Worm (Caenorhabditis elegans) whole organism, early embryonic: Measurements from ENCODE around the gene gpa-4.

Experiments used
- B0310.2 ChIP-seq: sonication (generic microtip); optimal IDR thresholded peaks from 2 replicates; lab custom pipeline; 2016; ENCODE audit warnings: mild to moderate bottlenecking, missing genetic modification characterization, missing compliant biosample characterization
- F13C5.2 ChIP-seq: sonication (generic microtip); optimal IDR thresholded peaks from 2 replicates; lab custom pipeline; 2017; ENCODE audit warnings: mild to moderate bottlenecking, missing genetic modification characterization, inconsistent platforms, missing compliant biosample characterization
- aly-1 ChIP-seq: sonication (generic microtip); optimal IDR thresholded peaks from 2 replicates; lab custom pipeline; 2016; ENCODE audit warnings: missing genetic modification characterization, missing compliant biosample characterization
- ama-1 ChIP-seq: fragments of 150-350 bp; optimal IDR thresholded peaks from 2 replicates; lab custom pipeline; 2014
- ceh-13 ChIP-seq: fragments of 200-800 bp; sonication (Bioruptor generic); optimal IDR thresholded peaks from 2 replicates; lab custom pipeline; 2018; ENCODE audit warnings: mild to moderate bottlenecking, missing genetic modification characterization, missing compliant biosample characterization
- ceh-36 ChIP-seq: sonication (generic microtip); optimal IDR thresholded peaks from 2 replicates; lab custom pipeline; 2016; ENCODE audit warnings: missing genetic modification characterization, inconsistent platforms, missing compliant biosample characterization
- ets-7 ChIP-seq: sonication (generic microtip); optimal IDR thresholded peaks from 2 replicates; lab custom pipeline; 2016; ENCODE audit warnings: missing genotype, missing genetic modification characterization, missing compliant biosample characterization
- flt-1 ChIP-seq: fragments of 200-800 bp; sonication (Bioruptor generic); IDR thresholded peaks from 2 replicates; pipeline ENCODE4 v1.3.6; 2022; ENCODE audit warnings: missing genetic modification characterization, missing compliant biosample characterization
- hmbx-1 ChIP-seq: sonication (generic microtip); optimal IDR thresholded peaks from 2 replicates; lab custom pipeline; 2016; ENCODE audit warnings: mild to moderate bottlenecking, missing genetic modification characterization, missing compliant biosample characterization
- hmg-4 ChIP-seq: fragments of 200-800 bp; sonication (Bioruptor generic); optimal IDR thresholded peaks from 2 replicates; lab custom pipeline; 2018; ENCODE audit warnings: mild to moderate bottlenecking, missing genetic modification characterization, missing compliant biosample characterization
- hnd-1 ChIP-seq: sonication (generic microtip); optimal IDR thresholded peaks from 2 replicates; lab custom pipeline; 2016; ENCODE audit warnings: missing genetic modification characterization, missing compliant biosample characterization
- pes-1 ChIP-seq: fragments of 200-800 bp; sonication (Bioruptor generic); IDR thresholded peaks from 2 replicates; pipeline ENCODE4 v1.3.6; 2022; ENCODE audit warnings: missing genetic modification reagents, missing genetic modification characterization, missing compliant biosample characterization
- scrt-1 ChIP-seq: fragments of 200-800 bp; sonication (Bioruptor generic); IDR thresholded peaks from 2 replicates; pipeline ENCODE4 v1.3.6; 2022; ENCODE audit warnings: missing genetic modification characterization, missing compliant biosample characterization
- sea-1 ChIP-seq: fragments of 200-800 bp; sonication (Bioruptor generic); conservative IDR thresholded peaks from 2 replicates; pipeline ENCODE4 v1.3.6; 2022; ENCODE audit warnings: missing genetic modification characterization, missing compliant biosample characterization
- tbx-11 ChIP-seq: fragments of 200-800 bp; sonication (Bioruptor generic); IDR thresholded peaks from 2 replicates; pipeline ENCODE4 v1.3.6; 2022; ENCODE audit warnings: missing genetic modification characterization, missing compliant biosample characterization
- tbx-37 ChIP-seq: fragments of 200-800 bp; sonication (Bioruptor generic); conservative IDR thresholded peaks from 2 replicates; pipeline ENCODE4 v1.3.6; 2022; ENCODE audit warnings: missing genetic modification reagents, missing genetic modification characterization, missing compliant biosample characterization
- tra-4 ChIP-seq: sonication (generic microtip); optimal IDR thresholded peaks from 2 replicates; lab custom pipeline; 2017; ENCODE audit warnings: missing genetic modification characterization, missing compliant biosample characterization

Gene gpa-4

ce11 chrIV:420686-421085 lies 19.2 kb downstream of the gpa-4 start:
- TF ChIP-seq B0310.2: no peak
- no peak for TF ChIP-seq pes-1 (GFP tag; lab: Robert Waterston, UW)
- no peak for TF ChIP-seq sea-1 (GFP tag; lab: Robert Waterston, UW)
- no peak for TF ChIP-seq tra-4 (tag; lab: Kevin White, UChicago)
- TF ChIP-seq ceh-13: no peak
- TF ChIP-seq hnd-1: no peak
- no peak for TF ChIP-seq hmbx-1 (tag; lab: Kevin White, UChicago)
- no peak for TF ChIP-seq ets-7
- TF ChIP-seq tbx-37: no peak
- no peak for TF ChIP-seq hmg-4 (GFP tag; lab: Kevin White, UChicago)
- TF ChIP-seq tbx-11 (GFP tag; lab: Robert Waterston, UW): no peak
- TF ChIP-seq flt-1 (GFP tag; lab: Robert Waterston, UW): no peak
- TF ChIP-seq ama-1 (lab: Kevin White, UChicago): no peak
- no peak for TF ChIP-seq scrt-1 (GFP tag; lab: Robert Waterston, UW)
- TF ChIP-seq F13C5.2: no peak
- TF ChIP-seq aly-1 (tag; lab: Kevin White, UChicago): no peak
- TF ChIP-seq ceh-36 (tag; lab: Kevin White, UChicago): no peak

DNA sequence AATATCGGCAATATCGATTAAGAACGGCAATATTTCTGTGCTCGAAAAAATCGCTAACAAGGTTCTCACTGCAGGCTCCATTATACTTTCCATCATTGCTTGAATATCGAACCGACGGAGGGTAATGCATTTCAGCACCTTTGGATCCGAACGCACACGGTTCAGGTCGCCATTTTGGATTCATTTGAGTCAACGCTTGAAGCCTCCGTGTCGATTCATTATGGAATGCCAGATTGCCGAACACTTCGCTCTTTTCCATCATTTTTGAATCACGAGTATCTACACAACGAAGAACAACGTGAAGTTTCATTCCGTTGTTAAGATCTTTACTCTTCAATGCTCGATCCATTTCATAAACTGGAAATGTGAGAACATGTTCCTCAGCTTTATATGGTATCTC lies 20.6 kb downstream of the gpa-4 start:
- TF ChIP-seq hnd-1: no peak
- TF ChIP-seq B0310.2: no peak
- TF ChIP-seq ama-1 (lab: Kevin White, UChicago): no peak
- no peak for TF ChIP-seq tbx-37
- TF ChIP-seq tra-4 (tag; lab: Kevin White, UChicago): no peak
- no peak for TF ChIP-seq ceh-13
- TF ChIP-seq ceh-36 (tag; lab: Kevin White, UChicago): no peak
- TF ChIP-seq hmg-4 (GFP tag; lab: Kevin White, UChicago): no peak
- no peak for TF ChIP-seq hmbx-1 (tag; lab: Kevin White, UChicago)
- no peak for TF ChIP-seq sea-1 (GFP tag; lab: Robert Waterston, UW)
- TF ChIP-seq scrt-1 (GFP tag; lab: Robert Waterston, UW): no peak
- no peak for TF ChIP-seq ets-7

ce11 chrIV:425052-425451 lies 23.6 kb downstream of the gpa-4 start, which contains the start of gene daf-18:
daf-18 (minus strand) TSS chrIV:425177.
- TF ChIP-seq hnd-1 (no peak), ceh-36 (tag; lab: Kevin White, UChicago) (peak; percentile 74)

ce11 chrIV:425546-425945 lies 24.1 kb downstream of the gpa-4 start:
- TF ChIP-seq pes-1 (GFP tag; lab: Robert Waterston, UW) (no peak), tra-4 (tag; lab: Kevin White, UChicago) (no peak), hmbx-1 (tag; lab: Kevin White, UChicago) (no peak), flt-1 (GFP tag; lab: Robert Waterston, UW) (no peak)

DNA sequence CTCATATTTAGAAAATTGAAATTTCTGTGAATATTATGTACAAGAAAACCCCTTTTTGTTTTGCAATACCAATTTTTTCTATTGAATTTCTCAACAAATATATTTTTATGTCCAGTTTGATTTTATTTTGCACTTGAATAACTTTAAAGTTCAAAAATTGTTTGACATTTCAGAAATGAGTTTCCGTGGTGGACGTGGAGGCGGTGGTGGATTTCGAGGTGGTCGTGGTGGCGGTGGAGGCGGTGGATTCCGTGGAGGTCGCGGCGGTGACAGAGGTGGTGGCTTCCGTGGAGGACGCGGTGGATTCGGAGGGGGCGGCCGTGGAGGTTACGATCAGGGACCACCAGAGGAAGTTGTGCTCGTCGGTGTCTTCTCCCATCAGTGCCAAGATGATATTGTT lies 24.5 kb downstream of the gpa-4 start, which contains the start of gene garr-1:
garr-1 (plus strand) TSS at position 174 of the 400 bp plus-strand sequence.
- TF ChIP-seq B0310.2: no peak

DNA sequence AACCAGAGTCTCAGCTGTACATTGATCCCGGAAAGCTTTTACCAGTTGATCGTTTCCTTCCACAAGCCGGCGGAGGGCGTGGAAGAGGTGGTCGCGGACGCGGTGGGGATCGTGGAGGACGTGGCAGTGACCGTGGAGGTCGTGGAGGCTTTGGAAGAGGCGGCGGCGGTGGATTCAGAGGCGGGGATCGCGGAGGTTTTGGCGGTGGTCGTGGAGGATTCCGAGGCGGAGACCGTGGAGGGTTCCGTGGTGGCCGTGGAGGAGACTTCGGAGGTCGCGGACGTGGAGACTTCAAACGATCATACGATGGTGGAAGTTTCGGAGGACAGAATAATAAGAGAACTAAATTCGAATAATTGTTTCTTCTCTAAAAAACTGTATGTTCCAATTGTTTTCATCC lies 25.1 kb downstream of the gpa-4 start:
- no peak for TF ChIP-seq ets-7
- TF ChIP-seq F13C5.2: no peak

ce11 chrIV:427100-427908 lies 25.8 kb downstream of the gpa-4 start:
- TF ChIP-seq B0310.2 (no peak), pes-1 (GFP tag; lab: Robert Waterston, UW) (0 out of 2 replicates have a peak, but pooled peaks have one; percentile 17)

DNA sequence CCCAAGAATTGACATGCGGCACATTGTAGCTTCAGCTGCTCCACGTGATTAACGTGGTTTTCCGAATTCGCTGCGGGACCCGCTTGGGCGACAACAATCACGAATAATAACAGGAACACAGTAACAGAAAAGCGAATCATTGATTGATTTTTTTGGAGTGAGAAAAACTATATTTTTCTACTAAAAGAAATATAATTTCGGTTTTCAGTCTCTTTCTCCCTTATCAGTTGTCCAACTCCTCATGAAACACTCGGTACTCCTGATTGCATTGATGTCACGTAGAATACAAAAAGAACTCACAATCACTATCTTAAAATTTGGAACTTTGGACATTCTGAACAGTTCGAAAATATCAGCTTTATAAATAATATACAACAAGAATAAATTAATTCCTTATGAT lies 27.4 kb downstream of the gpa-4 start, which contains the start of gene Y66H1A.5:
Y66H1A.5 (minus strand) TSS at position 265 of the 400 bp plus-strand sequence.
- TF ChIP-seq scrt-1 (GFP tag; lab: Robert Waterston, UW): no peak
- TF ChIP-seq hmg-4 (GFP tag; lab: Kevin White, UChicago): no peak
- no peak for TF ChIP-seq B0310.2
- TF ChIP-seq pes-1 (GFP tag; lab: Robert Waterston, UW): no peak
- no peak for TF ChIP-seq aly-1 (tag; lab: Kevin White, UChicago)
- TF ChIP-seq tbx-11 (GFP tag; lab: Robert Waterston, UW): no peak
- no peak for TF ChIP-seq tbx-37
- no peak for TF ChIP-seq ceh-13
- TF ChIP-seq F13C5.2: no peak

DNA sequence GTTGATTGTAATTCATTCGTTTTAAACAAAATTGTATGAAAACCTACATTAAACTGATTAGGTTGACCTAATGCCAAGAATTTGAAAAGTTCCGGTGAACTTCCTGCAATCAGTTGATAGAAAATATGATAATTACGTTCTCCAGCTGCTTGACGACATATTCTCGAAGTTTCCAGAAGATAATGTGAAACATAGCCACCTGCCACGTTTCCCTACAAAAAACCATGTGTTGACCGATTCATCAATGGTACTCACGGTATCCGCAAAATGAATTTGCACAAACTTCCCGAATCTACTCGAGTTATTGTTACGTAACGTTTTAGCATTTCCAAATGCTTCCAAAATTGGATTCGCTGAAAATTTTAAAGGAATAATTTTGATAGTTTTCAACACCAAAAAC lies 36.9 kb downstream of the gpa-4 start:
- no peak for TF ChIP-seq sea-1 (GFP tag; lab: Robert Waterston, UW)

DNA sequence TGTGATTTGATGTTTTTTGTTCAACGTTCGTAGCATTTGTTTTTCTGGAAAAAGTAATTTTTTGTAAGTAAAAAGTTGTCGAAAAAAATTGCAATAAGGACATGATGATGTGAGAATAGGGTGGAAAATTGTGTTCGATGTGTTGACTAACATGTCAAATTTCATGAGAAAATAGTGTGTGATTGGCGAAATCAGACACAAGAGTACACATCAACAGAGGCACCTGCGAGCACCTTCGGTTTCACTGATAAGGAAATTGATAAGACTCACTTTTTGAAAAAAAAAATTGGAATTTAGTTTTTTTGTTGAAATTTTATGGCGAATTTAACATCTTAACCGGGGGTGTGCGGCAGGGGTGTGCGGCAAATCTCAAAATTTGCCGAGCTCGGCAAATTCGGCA lies 39.0 kb downstream of the gpa-4 start, which contains the start of gene hum-8:
hum-8 (minus strand) TSS at position 46 of the 400 bp plus-strand sequence.
- no peak for TF ChIP-seq tbx-37
- no peak for TF ChIP-seq ceh-13
- TF ChIP-seq tbx-11 (GFP tag; lab: Robert Waterston, UW): no peak
- TF ChIP-seq flt-1 (GFP tag; lab: Robert Waterston, UW): no peak
- no peak for TF ChIP-seq scrt-1 (GFP tag; lab: Robert Waterston, UW)
- TF ChIP-seq aly-1 (tag; lab: Kevin White, UChicago): no peak
- TF ChIP-seq B0310.2: no peak
- TF ChIP-seq ama-1 (lab: Kevin White, UChicago): no peak
- no peak for TF ChIP-seq hmg-4 (GFP tag; lab: Kevin White, UChicago)
- no peak for TF ChIP-seq sea-1 (GFP tag; lab: Robert Waterston, UW)
- TF ChIP-seq hnd-1: no peak
- TF ChIP-seq F13C5.2: no peak
- no peak for TF ChIP-seq ets-7
- no peak for TF ChIP-seq tra-4 (tag; lab: Kevin White, UChicago)
- TF ChIP-seq ceh-36 (tag; lab: Kevin White, UChicago): no peak
